Worm (Caenorhabditis elegans): ENCODE data around the gene K04D7.6.
A peak's percentile ranks its signal among the peaks of the same experiment; 100 is the strongest.

K04D7.6 gene

DNA sequence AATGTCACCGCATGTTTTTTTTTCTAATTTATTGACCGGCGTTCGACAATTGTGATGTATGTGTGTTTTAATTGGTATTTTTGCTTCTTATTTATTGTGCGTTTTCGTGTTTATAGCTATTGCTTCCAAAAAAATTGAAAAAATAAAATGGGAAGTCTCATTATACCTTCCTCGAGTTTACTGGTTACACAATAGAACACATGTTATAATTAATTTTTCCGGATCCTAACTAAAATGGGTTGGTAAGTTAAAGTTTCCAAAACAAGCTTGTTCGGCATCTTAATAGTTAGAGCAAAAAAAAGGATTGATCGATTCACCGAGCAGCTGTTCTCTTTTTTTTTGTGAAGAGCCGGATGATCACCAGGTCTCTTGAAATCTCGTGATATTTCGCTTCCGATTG is 50.6 kb downstream of the K04D7.6 start, which contains the start of gene ttr-54:
TSS of gene ttr-54 (plus strand) at position 301 of the 400 bp plus-strand sequence.
- TF ChIP-seq mab-5 (tag; optimal IDR thresholded peaks at IDR 0.05) (no peak), hlh-1 (tag; optimal IDR thresholded peaks at IDR 0.05) (peak; percentile 56), flh-1 (GFP tag; optimal IDR thresholded peaks at IDR 0.05) (no peak)
